Fruit fly (Drosophila melanogaster) whole organism, prepupa: Measurements from ENCODE around the gene CG5618.

ENCODE experiments used
- CG11902 ChIP-seq: fragments of 200-800 bp; sonication (Bioruptor generic); optimal IDR thresholded peaks from 3 replicates; lab custom pipeline; 2016; ENCODE audit warnings: missing biosample characterization, missing genetic modification characterization
- CG6854 ChIP-seq: fragments of 200-800 bp; sonication (Bioruptor generic); optimal IDR thresholded peaks from 2 replicates; lab custom pipeline; 2017; ENCODE audit warnings: missing biosample characterization, mild to moderate bottlenecking, missing genetic modification characterization
- Hr39 ChIP-seq: fragments of 200-800 bp; sonication (Bioruptor generic); optimal IDR thresholded peaks from 2 replicates; lab custom pipeline; 2016; ENCODE audit warnings: missing biosample characterization, missing genetic modification characterization
- salr ChIP-seq, 2 experiments: fragments of 200-800 bp; sonication (Bioruptor generic); optimal IDR thresholded peaks; 3 replicates each; lab custom pipeline; 2016 to 2018; ENCODE audit warnings: missing biosample characterization in 2 of 2, missing genetic modification characterization in 2 of 2, mild to moderate bottlenecking in 1 of 2

dm6 chr3L:20317751-20318150 is 35.5 kb upstream of the CG5618 start:
- no peak for TF ChIP-seq CG6854 (GFP tag; lab: Kevin White, UChicago)
- no peak for TF ChIP-seq salr (GFP tag; optimal IDR thresholded peaks at IDR 0.05; lab: Kevin White, UChicago)
- TF ChIP-seq CG11902 (GFP tag; lab: Kevin White, UChicago) = no peak
- TF ChIP-seq Hr39 (GFP tag; lab: Kevin White, UChicago) = no peak
